Fruit fly (Drosophila melanogaster) whole organism, embryonic: Measurements from ENCODE around the gene CG46311.

Experiments
- Bdp1 ChIP-seq: fragments of 200-800 bp; sonication (Bioruptor generic); optimal IDR thresholded peaks from 3 replicates; lab custom pipeline; 2016; ENCODE audit warnings: missing biosample characterization, missing genetic modification characterization
- CG10147 ChIP-seq: fragments of 200-800 bp; sonication (Bioruptor generic); optimal IDR thresholded peaks from 2 replicates; lab custom pipeline; 2019; ENCODE audit warnings: missing biosample characterization, mild to moderate bottlenecking, missing genetic modification characterization, moderate library complexity
- CG10209 ChIP-seq: fragments of 200-800 bp; sonication (Bioruptor generic); optimal IDR thresholded peaks from 3 replicates; lab custom pipeline; 2017; ENCODE audit warnings: missing biosample characterization, mild to moderate bottlenecking, missing genetic modification characterization, missing genetic modification reagents
- CG10543 ChIP-seq: fragments of 200-800 bp; sonication (Bioruptor generic); optimal IDR thresholded peaks from 3 replicates; lab custom pipeline; 2017; ENCODE audit warnings: missing biosample characterization, mild to moderate bottlenecking, missing genetic modification characterization, moderate library complexity
- CG12391 ChIP-seq: fragments of 200-800 bp; sonication (Bioruptor generic); optimal IDR thresholded peaks from 3 replicates; lab custom pipeline; 2018; ENCODE audit warnings: missing biosample characterization, mild to moderate bottlenecking, missing genetic modification characterization, moderate library complexity
- CG12769 ChIP-seq: fragments of 200-800 bp; sonication (Bioruptor generic); optimal IDR thresholded peaks from 2 replicates; lab custom pipeline; 2019; ENCODE audit warnings: missing biosample characterization, mild to moderate bottlenecking, missing genetic modification characterization, moderate library complexity
- CG14965 ChIP-seq: fragments of 200-800 bp; sonication (Bioruptor generic); optimal IDR thresholded peaks from 2 replicates; lab custom pipeline; 2016; ENCODE audit warnings: missing biosample characterization, missing genetic modification characterization, borderline replicate concordance
- CG15073 ChIP-seq: fragments of 200-800 bp; sonication (Bioruptor generic); optimal IDR thresholded peaks from 2 replicates; lab custom pipeline; 2016; ENCODE audit warnings: missing biosample characterization, missing genetic modification characterization
- CG15479 ChIP-seq: fragments of 200-800 bp; sonication (Bioruptor generic); optimal IDR thresholded peaks from 3 replicates; lab custom pipeline; 2019; ENCODE audit warnings: missing biosample characterization, mild to moderate bottlenecking, missing genetic modification characterization, moderate library complexity
- CG16815 ChIP-seq: fragments of 200-800 bp; sonication (Bioruptor generic); optimal IDR thresholded peaks from 3 replicates; lab custom pipeline; 2017; ENCODE audit warnings: missing biosample characterization, mild to moderate bottlenecking, missing genetic modification characterization
- CG2889 ChIP-seq: fragments of 200-800 bp; sonication (Bioruptor generic); IDR thresholded peaks from 3 replicates; pipeline ENCODE4 v1.3.6; 2022; ENCODE audit warnings: missing biosample characterization, missing genetic modification characterization
- CG30431 ChIP-seq: fragments of 200-800 bp; sonication (Bioruptor generic); optimal IDR thresholded peaks from 2 replicates; lab custom pipeline; 2017; ENCODE audit warnings: missing biosample characterization, missing genetic modification characterization
- CG34224 ChIP-seq: fragments of 200-800 bp; sonication (Bioruptor generic); IDR thresholded peaks from 3 replicates; pipeline ENCODE4 v1.3.6; 2022; ENCODE audit warnings: missing biosample characterization, missing genetic modification characterization; ENCODE audit not compliant: partially characterized antibody
- CG3847 ChIP-seq: fragments of 200-800 bp; sonication (Bioruptor generic); IDR thresholded peaks from 2 replicates; pipeline ENCODE4 v1.3.6; 2022; ENCODE audit warnings: missing biosample characterization, missing genetic modification characterization
- CG3995 ChIP-seq: fragments of 200-800 bp; sonication (Bioruptor generic); optimal IDR thresholded peaks from 3 replicates; lab custom pipeline; 2016; ENCODE audit warnings: missing biosample characterization, missing genetic modification characterization
- CG6791 ChIP-seq: fragments of 200-800 bp; sonication (Bioruptor generic); IDR thresholded peaks from 3 replicates; pipeline ENCODE4 v1.3.6; 2022; ENCODE audit warnings: missing biosample characterization, missing genetic modification characterization; ENCODE audit not compliant: partially characterized antibody
- CG7928 ChIP-seq: fragments of 200-800 bp; sonication (Bioruptor generic); optimal IDR thresholded peaks from 2 replicates; lab custom pipeline; 2017; ENCODE audit warnings: missing biosample characterization, mild to moderate bottlenecking, missing genetic modification characterization
- CG8290 ChIP-seq, 3 experiments: fragments of 200-800 bp; sonication (Bioruptor generic); optimal IDR thresholded peaks; 2 replicates each; lab custom pipeline; 2016 to 2019; ENCODE audit warnings: missing biosample characterization in 3 of 3, missing genetic modification characterization in 3 of 3, mild to moderate bottlenecking in 2 of 3, moderate library complexity in 1 of 3
- CTCF ChIP-seq: fragments of 200-800 bp; sonication (Bioruptor generic); optimal IDR thresholded peaks from 2 replicates; lab custom pipeline; 2017; ENCODE audit warnings: missing biosample characterization, mild to moderate bottlenecking, missing genetic modification characterization, moderate library complexity
- Deaf1 ChIP-seq: fragments of 200-800 bp; optimal IDR thresholded peaks from 3 replicates; lab custom pipeline; 2019; ENCODE audit warnings: missing biosample characterization, mild to moderate bottlenecking, missing genetic modification characterization, moderate library complexity
- Fer3 ChIP-seq: fragments of 200-800 bp; sonication (Bioruptor generic); optimal IDR thresholded peaks from 2 replicates; lab custom pipeline; 2018; ENCODE audit warnings: missing biosample characterization, mild to moderate bottlenecking, missing genetic modification characterization, moderate library complexity
- Lpt ChIP-seq: fragments of >200 bp; optimal IDR thresholded peaks from 2 replicates; lab custom pipeline; 2018; ENCODE audit warnings: missing biosample characterization, missing genetic modification characterization
- MTF-1 ChIP-seq: fragments of 200-800 bp; sonication (Bioruptor generic); optimal IDR thresholded peaks from 2 replicates; lab custom pipeline; 2018; ENCODE audit warnings: missing biosample characterization, mild to moderate bottlenecking, missing genetic modification characterization, borderline replicate concordance
- NC2α ChIP-seq: fragments of 200-800 bp; sonication (Bioruptor generic); optimal IDR thresholded peaks from 2 replicates; lab custom pipeline; 2016; ENCODE audit warnings: missing biosample characterization, missing genetic modification characterization
- Sox102F ChIP-seq: fragments of 200-800 bp; sonication (Bioruptor generic); optimal IDR thresholded peaks from 2 replicates; lab custom pipeline; 2018; ENCODE audit warnings: missing biosample characterization, mild to moderate bottlenecking, missing genetic modification characterization, moderate library complexity
- Sry-δ ChIP-seq: fragments of 200-800 bp; sonication (Bioruptor generic); optimal IDR thresholded peaks from 2 replicates; lab custom pipeline; 2016; ENCODE audit warnings: missing biosample characterization, missing genetic modification characterization
- cad ChIP-seq: fragments of >200 bp; optimal IDR thresholded peaks from 2 replicates; lab custom pipeline; 2017; ENCODE audit warnings: missing biosample characterization, missing genetic modification characterization
- chinmo ChIP-seq: fragments of 200-800 bp; sonication (Bioruptor generic); IDR thresholded peaks from 4 replicates; pipeline ENCODE4 v1.3.6; 2022; ENCODE audit warnings: missing biosample characterization, missing genetic modification characterization; ENCODE audit not compliant: partially characterized antibody
- crc ChIP-seq: fragments of 200-800 bp; sonication (Bioruptor generic); optimal IDR thresholded peaks from 2 replicates; lab custom pipeline; 2016; ENCODE audit warnings: missing biosample characterization, missing genetic modification characterization
- crp ChIP-seq, 2 experiments: fragments of 200-800 bp; sonication (Bioruptor generic); optimal IDR thresholded peaks; 2 replicates in 1 of 2; 3 replicates in 1 of 2; lab custom pipeline; 2017; ENCODE audit warnings: missing biosample characterization in 2 of 2, missing genetic modification characterization in 2 of 2, mild to moderate bottlenecking in 1 of 2, moderate library complexity in 1 of 2
- disco-r ChIP-seq: fragments of 200-800 bp; sonication (Bioruptor generic); optimal IDR thresholded peaks from 2 replicates; lab custom pipeline; 2016; ENCODE audit warnings: missing biosample characterization, missing genetic modification characterization
- ems ChIP-seq: fragments of 200-800 bp; sonication (Bioruptor generic); optimal IDR thresholded peaks from 3 replicates; lab custom pipeline; 2016; ENCODE audit warnings: missing biosample characterization, missing genetic modification characterization
- ewg ChIP-seq: fragments of 200-800 bp; sonication (Bioruptor generic); optimal IDR thresholded peaks from 3 replicates; lab custom pipeline; 2017; ENCODE audit warnings: mild to moderate bottlenecking, missing biosample characterization, missing genetic modification reagents, missing genetic modification characterization
- lola ChIP-seq, 3 experiments: fragments of >200 bp in 2 of 3; fragments of 200-800 bp in 1 of 3; sonication (Bioruptor generic) in 1 of 3; optimal IDR thresholded peaks; 2 replicates each; lab custom pipeline; 2017 to 2019; ENCODE audit warnings: missing biosample characterization in 3 of 3, missing genetic modification characterization in 3 of 3, mild to moderate bottlenecking in 1 of 3, moderate library complexity in 1 of 3
- nerfin-2 ChIP-seq: fragments of 200-800 bp; sonication (Bioruptor generic); IDR thresholded peaks from 2 replicates; pipeline ENCODE4 v1.3.6; 2022; ENCODE audit warnings: missing biosample characterization, missing genetic modification characterization; ENCODE audit not compliant: partially characterized antibody
- org-1 ChIP-seq: fragments of 200-800 bp; sonication (Bioruptor generic); optimal IDR thresholded peaks from 2 replicates; lab custom pipeline; 2017; ENCODE audit warnings: missing biosample characterization, missing genetic modification characterization
- phol ChIP-seq: fragments of 200-800 bp; sonication (Bioruptor generic); optimal IDR thresholded peaks from 3 replicates; lab custom pipeline; 2018; ENCODE audit warnings: missing biosample characterization, mild to moderate bottlenecking, missing genetic modification characterization, moderate library complexity
- sd ChIP-seq: fragments of 200-800 bp; sonication (Bioruptor generic); optimal IDR thresholded peaks from 3 replicates; lab custom pipeline; 2018; ENCODE audit warnings: missing biosample characterization, mild to moderate bottlenecking, missing genetic modification characterization, moderate library complexity
- sens ChIP-seq: fragments of 200-800 bp; sonication (Bioruptor generic); peaks from one replicate; lab custom pipeline; 2016; ENCODE audit warnings: missing biosample characterization, missing genetic modification characterization
- sr ChIP-seq: fragments of 200-800 bp; sonication (Bioruptor generic); IDR thresholded peaks from 3 replicates; pipeline ENCODE4 v1.3.6; 2022; ENCODE audit warnings: missing biosample characterization, missing genetic modification characterization
- stwl ChIP-seq: fragments of 200-800 bp; sonication (Bioruptor generic); optimal IDR thresholded peaks from 3 replicates; lab custom pipeline; 2018; ENCODE audit warnings: missing biosample characterization, mild to moderate bottlenecking, missing genetic modification characterization, moderate library complexity
- tna ChIP-seq: fragments of 200-800 bp; sonication (Bioruptor generic); IDR thresholded peaks from 2 replicates; pipeline ENCODE4 v1.3.6; 2022; ENCODE audit warnings: missing biosample characterization, missing genetic modification characterization; ENCODE audit not compliant: partially characterized antibody
- vvl ChIP-seq: fragments of 200-800 bp; sonication (Bioruptor generic); IDR thresholded peaks from 2 replicates; pipeline ENCODE4 v1.3.6; 2022; ENCODE audit warnings: missing biosample characterization, missing genetic modification characterization

Gene CG46311

dm6 chrX:13602071-13602858 lies 38.6 kb downstream of the CG46311 start, which contains the start of gene up (continued):
- no peak for TF ChIP-seq CG12391 (tag; lab: Kevin White, UChicago)
- TF ChIP-seq vvl (GFP tag; lab: Robert Waterston, UW) = no peak
- TF ChIP-seq CG7928 (GFP tag; lab: Kevin White, UChicago) = no peak
- no peak for TF ChIP-seq crp (GFP tag; optimal IDR thresholded peaks at IDR 0.05; lab: Kevin White, UChicago)
- no peak for TF ChIP-seq ems (GFP tag; lab: Kevin White, UChicago)
- no peak for TF ChIP-seq CG3847 (GFP tag; lab: Robert Waterston, UW)
- TF ChIP-seq CG15479 = no peak
- no peak for TF ChIP-seq crc (GFP tag; lab: Kevin White, UChicago)
- TF ChIP-seq CG8290 (GFP tag; optimal IDR thresholded peaks at IDR 0.05; lab: Kevin White, UChicago) = no peak
- TF ChIP-seq CG8290 (tag; optimal IDR thresholded peaks at IDR 0.05; lab: Kevin White, UChicago) = no peak
- TF ChIP-seq Fer3 (tag; lab: Kevin White, UChicago) = no peak
- TF ChIP-seq CG15073 (GFP tag; lab: Kevin White, UChicago) = no peak
- TF ChIP-seq CG30431 (GFP tag; lab: Kevin White, UChicago) = no peak
- TF ChIP-seq CG16815 (GFP tag; lab: Kevin White, UChicago) = no peak
- no peak for TF ChIP-seq Sox102F (GFP tag; lab: Kevin White, UChicago)
- TF ChIP-seq Lpt (GFP tag; lab: Kevin White, UChicago) = no peak
- TF ChIP-seq sr (GFP tag; lab: Robert Waterston, UW) = peak; percentile 55; the same call in 2 of the 3 replicates
- no peak for TF ChIP-seq org-1
- no peak for TF ChIP-seq Bdp1 (GFP tag; lab: Kevin White, UChicago)
- TF ChIP-seq CG10147 (GFP tag; lab: Kevin White, UChicago) = no peak
- TF ChIP-seq disco-r (GFP tag; lab: Kevin White, UChicago) = no peak

dm6 chrX:13604499-13604898 lies 40.9 kb downstream of the CG46311 start:
- TF ChIP-seq CG12769 = peak; percentile 78
- TF ChIP-seq sr (GFP tag; lab: Robert Waterston, UW) = peak; percentile 78; the same call in 2 of the 3 replicates
- peak; percentile 64 for TF ChIP-seq sd
- no peak for TF ChIP-seq lola (GFP tag; optimal IDR thresholded peaks at IDR 0.05; lab: Kevin White, UChicago)
- TF ChIP-seq Deaf1 (tag; lab: Kevin White, UChicago) = peak; percentile 86
- TF ChIP-seq CG10543 = peak; percentile 8

- TF ChIP-seq sens (GFP tag; lab: Kevin White, UChicago) = peak; percentile 36
- no peak for TF ChIP-seq MTF-1 (GFP tag; lab: Kevin White, UChicago)
Measured at dm6 chrX:13605381-13605780, 41.8 kb downstream of the CG46311 start, which contains the start of gene CG11178. CG11178 (plus strand) TSS chrX:13605681.

- TF ChIP-seq NC2α (GFP tag; lab: Kevin White, UChicago) (no peak), cad (no peak), CG2889 (no peak), tna (GFP tag; lab: Robert Waterston, UW) (peak; percentile 63), CG14965 (GFP tag; lab: Kevin White, UChicago) (no peak), CG6791 (peak; percentile 64), CTCF (GFP tag; lab: Kevin White, UChicago) (peak; percentile 0), chinmo (GFP tag; lab: Robert Waterston, UW) (0 out of 4 replicates have a peak, but pooled peaks have one; percentile 43), Sry-δ (GFP tag; lab: Kevin White, UChicago) (peak; percentile 70), nerfin-2 (GFP tag; lab: Robert Waterston, UW) (peak; percentile 25; the same call in 1 of the 2 replicates), ewg (GFP tag; lab: Kevin White, UChicago) (no peak), CG10209 (GFP tag; lab: Kevin White, UChicago) (no peak), CG34224 (GFP tag; lab: Robert Waterston, UW) (peak; percentile 75), phol (tag; lab: Kevin White, UChicago) (no peak), stwl (tag; lab: Kevin White, UChicago) (peak; percentile 56), CG3995 (GFP tag; lab: Kevin White, UChicago) (peak; percentile 87)
Measured at dm6 chrX:13605942-13606491, 42.4 kb downstream of the CG46311 start.
